Worm (Caenorhabditis elegans): ENCODE data around the gene ZK1307.3.

Gene ZK1307.3

DNA sequence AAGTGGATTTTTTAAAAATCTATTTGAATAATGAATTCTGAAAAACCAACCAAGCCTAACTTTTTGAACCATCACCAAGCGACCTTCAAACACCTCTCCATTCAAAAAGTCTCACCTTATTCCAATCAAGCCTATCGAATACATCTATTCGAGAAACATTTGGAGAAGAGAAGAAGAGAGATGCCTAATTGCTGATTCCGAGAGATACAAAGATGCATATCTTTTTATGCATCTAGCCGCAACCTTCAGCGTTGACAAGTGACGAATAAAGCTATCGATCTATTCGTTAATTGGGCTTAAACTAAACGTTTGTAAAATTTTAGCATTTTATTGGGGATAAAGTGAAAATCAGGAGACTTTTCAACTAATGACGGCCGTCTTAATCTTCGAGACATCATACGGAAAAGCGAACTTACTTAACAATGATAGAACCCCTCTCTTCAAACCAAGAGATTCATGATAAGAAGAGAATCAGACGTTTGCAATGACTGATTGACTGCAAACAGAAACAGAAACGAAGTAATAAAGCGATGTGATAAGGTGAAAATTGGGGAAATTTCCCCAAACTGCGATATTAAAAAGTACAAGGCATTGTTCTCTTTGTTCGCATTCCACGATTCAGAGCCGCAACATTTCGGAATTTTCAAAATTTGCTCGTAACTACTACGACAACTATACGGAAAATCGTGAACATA is 7.7 kb downstream of the ZK1307.3 start (continued):
- TF ChIP-seq aly-2 (tag; optimal IDR thresholded peaks at IDR 0.05) (no peak), nhr-28 (tag; optimal IDR thresholded peaks at IDR 0.05) (no peak), snpc-4 (tag; optimal IDR thresholded peaks at IDR 0.05) (no peak), nhr-76 (tag; optimal IDR thresholded peaks at IDR 0.05) (no peak), elt-2 (tag; optimal IDR thresholded peaks at IDR 0.05) (peak; percentile 70), egl-5 (tag; optimal IDR thresholded peaks at IDR 0.05) (no peak), fkh-2 (tag; optimal IDR thresholded peaks at IDR 0.05) (no peak), zag-1 (tag; optimal IDR thresholded peaks at IDR 0.05) (no peak), nhr-67 (tag; optimal IDR thresholded peaks at IDR 0.05) (no peak), nhr-237 (tag; optimal IDR thresholded peaks at IDR 0.05) (no peak)

DNA sequence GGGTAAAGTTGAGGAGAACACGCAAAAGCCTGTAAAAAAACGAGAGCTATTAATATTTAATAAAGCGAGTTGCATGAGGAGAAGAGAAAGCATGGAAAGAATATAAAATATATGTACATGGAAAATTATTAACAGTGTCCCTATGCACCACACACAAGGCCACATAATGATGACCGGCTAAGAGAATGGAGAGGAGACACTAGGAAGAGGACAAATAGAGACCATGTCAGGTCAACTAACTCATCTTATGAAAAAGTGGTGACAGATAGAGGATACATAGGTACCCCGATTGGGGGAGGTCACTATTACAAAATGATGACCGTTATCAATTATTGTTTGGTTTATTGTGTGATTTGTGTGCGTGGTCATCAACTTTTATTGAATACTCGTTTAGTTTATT is 8.4 kb downstream of the ZK1307.3 start, which contains the start of gene fzr-1:
fzr-1 (minus strand) TSS at position 29 of the 400 bp plus-strand sequence.
- TF ChIP-seq nhr-23 (tag; optimal IDR thresholded peaks at IDR 0.05) (peak; percentile 24), nhr-11 (tag; optimal IDR thresholded peaks at IDR 0.05) (no peak), lin-15B (tag; optimal IDR thresholded peaks at IDR 0.05) (no peak), mdl-1 (tag; optimal IDR thresholded peaks at IDR 0.05) (no peak), daf-12 (tag; optimal IDR thresholded peaks at IDR 0.05) (no peak), jun-1 (tag; optimal IDR thresholded peaks at IDR 0.05) (no peak), fkh-10 (GFP tag; optimal IDR thresholded peaks at IDR 0.05) (no peak), ama-1 (optimal IDR thresholded peaks at IDR 0.05) (no peak)

ce11 chrII:9636300-9636699 is 16.5 kb downstream of the ZK1307.3 start, which contains the start of gene ZK1307.7:
TSS of gene ZK1307.7 (plus strand) at chrII:9636600.
- TF ChIP-seq fkh-2 (tag; optimal IDR thresholded peaks at IDR 0.05): no peak
- no peak for TF ChIP-seq unc-62 (GFP tag; optimal IDR thresholded peaks at IDR 0.05)
- TF ChIP-seq elt-3 (tag; optimal IDR thresholded peaks at IDR 0.05): no peak
- no peak for TF ChIP-seq aly-2 (tag; optimal IDR thresholded peaks at IDR 0.05)
- no peak for TF ChIP-seq lin-39 (tag; optimal IDR thresholded peaks at IDR 0.05)
- TF ChIP-seq ztf-11 (tag; optimal IDR thresholded peaks at IDR 0.05): no peak
- no peak for TF ChIP-seq eor-1 (tag; optimal IDR thresholded peaks at IDR 0.05)
- TF ChIP-seq mdl-1 (tag; optimal IDR thresholded peaks at IDR 0.05): no peak

DNA sequence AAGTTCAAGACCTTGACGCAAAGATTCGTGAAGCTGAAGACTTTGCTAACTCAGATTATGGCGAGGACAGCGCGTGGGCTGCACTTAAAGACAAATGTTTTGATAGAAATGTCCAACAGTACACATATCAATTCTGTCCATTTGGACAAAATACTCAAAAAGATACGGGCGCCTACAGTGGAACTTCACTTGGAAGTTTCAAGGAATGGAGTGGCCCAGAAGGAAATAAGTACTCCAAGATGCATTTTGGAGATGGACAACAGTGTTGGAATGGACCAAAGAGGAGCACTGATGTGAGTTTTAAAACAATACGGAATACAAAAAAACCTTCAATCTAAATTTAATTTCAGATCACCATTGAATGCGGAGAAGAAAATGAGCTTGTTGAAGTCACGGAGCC is 26.9 kb downstream of the ZK1307.3 start:
- TF ChIP-seq nhr-67 (tag; optimal IDR thresholded peaks at IDR 0.05) (no peak), ztf-11 (tag; optimal IDR thresholded peaks at IDR 0.05) (no peak), lin-39 (tag; optimal IDR thresholded peaks at IDR 0.05) (no peak), elt-2 (tag; optimal IDR thresholded peaks at IDR 0.05) (no peak), egl-5 (tag; optimal IDR thresholded peaks at IDR 0.05) (no peak), elt-1 (tag; optimal IDR thresholded peaks at IDR 0.05) (no peak), ceh-9 (tag; optimal IDR thresholded peaks at IDR 0.05) (no peak), tbx-2 (tag; optimal IDR thresholded peaks at IDR 0.05) (no peak), nhr-25 (tag; optimal IDR thresholded peaks at IDR 0.05) (no peak), ztf-4 (tag; optimal IDR thresholded peaks at IDR 0.05) (no peak), mml-1 (tag; optimal IDR thresholded peaks at IDR 0.05) (no peak), eor-1 (tag; optimal IDR thresholded peaks at IDR 0.05) (no peak), nhr-12 (tag; optimal IDR thresholded peaks at IDR 0.05) (no peak), nhr-76 (tag; optimal IDR thresholded peaks at IDR 0.05) (no peak), nhr-77 (tag; optimal IDR thresholded peaks at IDR 0.05) (no peak), nhr-28 (tag; optimal IDR thresholded peaks at IDR 0.05) (no peak), snpc-4 (tag; optimal IDR thresholded peaks at IDR 0.05) (no peak), jun-1 (tag; optimal IDR thresholded peaks at IDR 0.05) (no peak), zag-1 (tag; optimal IDR thresholded peaks at IDR 0.05) (no peak)

- TF ChIP-seq lin-15B (tag; optimal IDR thresholded peaks at IDR 0.05) (peak; percentile 40), nhr-11 (tag; optimal IDR thresholded peaks at IDR 0.05) (no peak), pqm-1 (tag; optimal IDR thresholded peaks at IDR 0.05) (peak; percentile 34), fkh-10 (GFP tag; optimal IDR thresholded peaks at IDR 0.05) (no peak), hmg-11 (tag; optimal IDR thresholded peaks at IDR 0.05) (peak; percentile 33), lin-39 (tag; optimal IDR thresholded peaks at IDR 0.05) (peak; percentile 22), elt-2 (tag; optimal IDR thresholded peaks at IDR 0.05) (peak; percentile 45), pha-4 (tag; optimal IDR thresholded peaks at IDR 0.05) (peak; percentile 9), nfya-1 (tag; optimal IDR thresholded peaks at IDR 0.05; ENCODE audit: insufficient read depth) (peak; percentile 34)
Measured at ce11 chrII:9624110-9624695, 28.6 kb downstream of the ZK1307.3 start, which contains the start of the genes dnj-20 and ZK1307.8. TSS of gene dnj-20 (minus strand) at chrII:9624176. TSS of gene ZK1307.8 (plus strand) at chrII:9624613.
